Fruit fly (Drosophila melanogaster): Measurements from ENCODE around the gene CG15172.

The CG15172 gene

dm6 chr2L:19023972-19024743 lies 1.9 kb downstream of the CG15172 start (continued):
- TF ChIP-seq CG11762 (GFP tag; optimal IDR thresholded peaks at IDR 0.05; ENCODE audit: insufficient read depth) (peak; percentile 8), dsx (GFP tag; optimal IDR thresholded peaks at IDR 0.05; ENCODE audit: poor library complexity, severe bottlenecking) (peak; percentile 69), OdsH (GFP tag; optimal IDR thresholded peaks at IDR 0.05) (peak; percentile 61), Ets21C (GFP tag; optimal IDR thresholded peaks at IDR 0.05) (peak; percentile 33), net (GFP tag; optimal IDR thresholded peaks at IDR 0.05) (peak; percentile 33), salr (GFP tag; optimal IDR thresholded peaks at IDR 0.05) (peak; percentile 31 to 39), fd85E (GFP tag; optimal IDR thresholded peaks at IDR 0.05) (no peak), vri (GFP tag; optimal IDR thresholded peaks at IDR 0.05) (peak; percentile 4), Sox102F (GFP tag; optimal IDR thresholded peaks at IDR 0.05) (peak; percentile 22), Hr39 (GFP tag; optimal IDR thresholded peaks at IDR 0.05) (peak; percentile 34), CG6808 (GFP tag; optimal IDR thresholded peaks at IDR 0.05) (peak; percentile 75), CG7368 (GFP tag; optimal IDR thresholded peaks at IDR 0.05) (no peak), Eip93F (GFP tag; optimal IDR thresholded peaks at IDR 0.05) (no peak), CG10669 (GFP tag; optimal IDR thresholded peaks at IDR 0.05) (peak; percentile 77), Eip78C (GFP tag) (peak; percentile 90), CG6792 (GFP tag; optimal IDR thresholded peaks at IDR 0.05) (peak; percentile 54), Sox14 (GFP tag; optimal IDR thresholded peaks at IDR 0.05) (peak; percentile 39), Hr38 (GFP tag; optimal IDR thresholded peaks at IDR 0.05) (no peak)

dm6 chr2L:19024744-19025059 lies 2.5 kb downstream of the CG15172 start:
- TF ChIP-seq Hr38 (GFP tag; optimal IDR thresholded peaks at IDR 0.05) (no peak), CG8119 (GFP tag; IDR thresholded peaks at IDR 0.05) (no peak), ss (GFP tag; optimal IDR thresholded peaks at IDR 0.05) (peak in 1 of 2 experiments; percentile 9), Ets21C (GFP tag; optimal IDR thresholded peaks at IDR 0.05) (no peak), Eip78C (GFP tag) (no peak), CG1621 (tag; optimal IDR thresholded peaks at IDR 0.05) (no peak), achi (GFP tag; optimal IDR thresholded peaks at IDR 0.05) (no peak), dsx (GFP tag; optimal IDR thresholded peaks at IDR 0.05; ENCODE audit: poor library complexity, severe bottlenecking) (peak; percentile 6), acj6 (GFP tag; optimal IDR thresholded peaks at IDR 0.05) (no peak), Hr39 (GFP tag; optimal IDR thresholded peaks at IDR 0.05) (no peak)

dm6 chr2L:19026491-19027197 lies 4.4 kb downstream of the CG15172 start:
- peak; percentile 25 for TF ChIP-seq topi (GFP tag; optimal IDR thresholded peaks at IDR 0.05)
- TF ChIP-seq Lpt (GFP tag; optimal IDR thresholded peaks at IDR 0.05) = no peak
- TF ChIP-seq dac (GFP tag; optimal IDR thresholded peaks at IDR 0.05) = no peak
- peak; percentile 21 for TF ChIP-seq Hr4 (GFP tag; optimal IDR thresholded peaks at IDR 0.05)
- peak; percentile 24 for TF ChIP-seq CG6276 (GFP tag; optimal IDR thresholded peaks at IDR 0.05)
- TF ChIP-seq CG8319 (GFP tag; optimal IDR thresholded peaks at IDR 0.05) = no peak
- peak; percentile 55 for TF ChIP-seq CG32006 (GFP tag; optimal IDR thresholded peaks at IDR 0.05)
- TF ChIP-seq CG3919 (GFP tag; optimal IDR thresholded peaks at IDR 0.05) = peak; percentile 30
- TF ChIP-seq Sox102F (GFP tag; optimal IDR thresholded peaks at IDR 0.05) = peak; percentile 21
- no peak for TF ChIP-seq Gug (GFP tag; IDR thresholded peaks at IDR 0.05)
- peak; percentile 41; the same call in 1 of the 3 replicates for TF ChIP-seq CG8119 (GFP tag; IDR thresholded peaks at IDR 0.05)
- TF ChIP-seq Blimp-1 (GFP tag; optimal IDR thresholded peaks at IDR 0.05) = no peak
- TF ChIP-seq Met (GFP tag; optimal IDR thresholded peaks at IDR 0.05) = peak; percentile 45
- peak; percentile 34 for TF ChIP-seq acj6 (GFP tag; optimal IDR thresholded peaks at IDR 0.05)
- TF ChIP-seq CG6792 (GFP tag; optimal IDR thresholded peaks at IDR 0.05) = peak; percentile 41
- TF ChIP-seq CG34406 (GFP tag; optimal IDR thresholded peaks at IDR 0.05) = peak; percentile 47
- TF ChIP-seq lz (GFP tag; optimal IDR thresholded peaks at IDR 0.05) = peak; percentile 29
- TF ChIP-seq CG1621 (tag; optimal IDR thresholded peaks at IDR 0.05) = peak; percentile 60
- TF ChIP-seq pdm3 (GFP tag; optimal IDR thresholded peaks at IDR 0.05) = peak; percentile 58
- TF ChIP-seq esn (GFP tag; optimal IDR thresholded peaks at IDR 0.05) = peak; percentile 48
- TF ChIP-seq CG6163 (GFP tag; IDR thresholded peaks at IDR 0.05) = peak; percentile 27; the same call in 1 of the 3 replicates
- TF ChIP-seq cyc (GFP tag; optimal IDR thresholded peaks at IDR 0.05) = peak; percentile 9
- TF ChIP-seq Smox (GFP tag; optimal IDR thresholded peaks at IDR 0.05) = peak; percentile 44
- TF ChIP-seq CG6808 (GFP tag; optimal IDR thresholded peaks at IDR 0.05) = peak; percentile 71
- peak; percentile 33 for TF ChIP-seq Sox15 (GFP tag; optimal IDR thresholded peaks at IDR 0.05)
- TF ChIP-seq fkh (GFP tag; optimal IDR thresholded peaks at IDR 0.05) = no peak
- TF ChIP-seq Hr39 (GFP tag; optimal IDR thresholded peaks at IDR 0.05) = peak; percentile 16
- TF ChIP-seq CG10669 (GFP tag; optimal IDR thresholded peaks at IDR 0.05) = peak; percentile 76
- TF ChIP-seq spab (GFP tag; optimal IDR thresholded peaks at IDR 0.05) = peak; percentile 64

Data from whole organism, prepupa.